Fruit fly (Drosophila melanogaster) whole organism, adult: ENCODE results near the gene CG4404.

Source experiments
- CG11617 ChIP-seq: fragments of 200-800 bp; sonication (Bioruptor generic); optimal IDR thresholded peaks from 2 replicates; lab custom pipeline; 2017; ENCODE audit warnings: mild to moderate bottlenecking, missing biosample characterization, missing genetic modification reagents, missing genetic modification characterization
- kay ChIP-seq: fragments of 200-800 bp; sonication (Bioruptor generic); peaks from one replicate; lab custom pipeline; 2016; ENCODE audit warnings: missing biosample characterization, missing genetic modification characterization, borderline replicate concordance
- ovo ChIP-seq: fragments of 200-800 bp; sonication (Bioruptor generic); optimal IDR thresholded peaks from 2 replicates; lab custom pipeline; 2016; ENCODE audit warnings: missing biosample characterization, missing genetic modification characterization
- toe ChIP-seq: fragments of 200-800 bp; sonication (Bioruptor generic); optimal IDR thresholded peaks from 2 replicates; lab custom pipeline; 2016; ENCODE audit warnings: missing biosample characterization, missing genetic modification characterization

DNA sequence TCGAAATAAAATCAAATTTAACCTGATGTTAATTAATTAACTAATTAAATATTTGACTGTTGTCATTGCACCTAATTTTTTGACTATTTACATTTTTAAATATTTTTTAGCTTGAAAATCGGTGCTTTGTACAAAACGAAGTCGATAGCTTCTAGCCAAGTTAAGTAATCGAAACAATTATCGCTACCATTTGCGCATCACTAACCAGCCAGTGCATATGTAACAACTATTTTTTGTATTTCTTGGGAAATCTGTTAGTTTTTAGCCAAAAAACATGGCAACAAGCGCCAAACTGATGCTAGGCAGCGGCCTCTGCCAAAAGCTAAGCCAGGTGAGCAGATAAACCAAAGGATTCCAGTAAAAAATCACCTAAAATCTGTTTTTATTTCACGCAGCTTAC is 1.1 kb upstream of the CG4404 start, which contains the start of gene mRpL49:
- TF ChIP-seq kay (GFP tag; lab: Kevin White, UChicago): no peak
- peak; percentile 14 for TF ChIP-seq toe
- TF ChIP-seq ovo (GFP tag; lab: Kevin White, UChicago): no peak
- TF ChIP-seq CG11617: no peak
